Fruit fly (Drosophila melanogaster): Measurements from ENCODE around the gene Mitofilin.

Mitofilin gene

dm6 chr3R:22039480-22039879, 16.3 kb upstream of the Mitofilin start (continued):
- TF ChIP-seq dsx (GFP tag; optimal IDR thresholded peaks at IDR 0.05; ENCODE audit: poor library complexity, severe bottlenecking) (peak; percentile 11), CG10631 (GFP tag; optimal IDR thresholded peaks at IDR 0.05) (no peak), CG32006 (GFP tag; optimal IDR thresholded peaks at IDR 0.05) (peak; percentile 86), CG9139 (GFP tag; optimal IDR thresholded peaks at IDR 0.05) (no peak), CG11294 (GFP tag; IDR thresholded peaks at IDR 0.05) (peak; percentile 79), CG6163 (GFP tag; IDR thresholded peaks at IDR 0.05) (peak; percentile 90), Ets96B (tag; optimal IDR thresholded peaks at IDR 0.05) (peak; percentile 42)

DNA sequence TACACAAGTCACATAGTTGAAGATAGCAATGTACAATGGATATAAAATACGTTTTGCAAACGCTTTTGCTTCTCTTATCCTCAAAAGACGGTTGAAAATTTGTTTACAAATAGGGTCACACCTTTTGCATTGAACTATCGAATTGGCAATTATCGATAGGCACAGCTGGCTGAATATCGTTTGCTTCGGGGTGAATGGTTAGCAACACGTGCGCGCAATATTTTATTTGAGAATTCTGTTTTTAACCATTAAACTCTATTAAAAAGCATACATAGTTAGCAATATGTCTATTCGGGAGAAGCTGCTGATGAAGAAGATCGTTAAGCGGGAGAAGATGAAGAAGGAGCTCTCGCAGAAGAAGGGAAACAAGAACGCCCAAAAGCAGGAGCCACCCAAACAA, 12.4 kb upstream of the Mitofilin start:
- TF ChIP-seq CG1621 (tag; optimal IDR thresholded peaks at IDR 0.05) (no peak), CG8632 (GFP tag; optimal IDR thresholded peaks at IDR 0.05) (no peak), svp (GFP tag) (no peak), Blimp-1 (GFP tag; optimal IDR thresholded peaks at IDR 0.05) (no peak)

- TF ChIP-seq esn (GFP tag; optimal IDR thresholded peaks at IDR 0.05) (peak; percentile 30), fd85E (GFP tag; optimal IDR thresholded peaks at IDR 0.05) (no peak), Eip78C (GFP tag) (peak; percentile 70)
These were observed 11.1 kb upstream of the Mitofilin start, which contains the start of the genes CG45099, CG6015, pit and Fadd for dm6 chr3R:22034160-22034742. CG45099 (minus strand) TSS chr3R:22034286. CG6015 (minus strand) TSS chr3R:22034286. pit (plus strand) TSS chr3R:22034298. Fadd (plus strand) TSS chr3R:22034455.

dm6 chr3R:22031738-22032137, 8.6 kb upstream of the Mitofilin start, which contains the start of gene CG13409:
CG13409 (minus strand) TSS chr3R:22031900.
- TF ChIP-seq CG6792 (GFP tag; optimal IDR thresholded peaks at IDR 0.05): no peak
- no peak for TF ChIP-seq CG16779 (tag; optimal IDR thresholded peaks at IDR 0.05)

dm6 chr3R:22027743-22028099, 4.6 kb upstream of the Mitofilin start:
- no peak for TF ChIP-seq acj6 (GFP tag; optimal IDR thresholded peaks at IDR 0.05)
- TF ChIP-seq Sox15 (GFP tag; optimal IDR thresholded peaks at IDR 0.05): no peak
- no peak for TF ChIP-seq dsx (GFP tag; optimal IDR thresholded peaks at IDR 0.05; ENCODE audit: poor library complexity, severe bottlenecking)
- no peak for TF ChIP-seq Lpt (GFP tag; optimal IDR thresholded peaks at IDR 0.05)
- TF ChIP-seq CG9139 (GFP tag; optimal IDR thresholded peaks at IDR 0.05): no peak
- no peak for TF ChIP-seq Ets96B (tag; optimal IDR thresholded peaks at IDR 0.05)
- TF ChIP-seq fd59A (GFP tag; optimal IDR thresholded peaks at IDR 0.05): no peak
- TF ChIP-seq Met (GFP tag; optimal IDR thresholded peaks at IDR 0.05): no peak
- no peak for TF ChIP-seq spab (GFP tag; optimal IDR thresholded peaks at IDR 0.05)
- TF ChIP-seq Smox (GFP tag; optimal IDR thresholded peaks at IDR 0.05): no peak
- TF ChIP-seq CG6163 (GFP tag; IDR thresholded peaks at IDR 0.05): no peak
- no peak for TF ChIP-seq dac (GFP tag; optimal IDR thresholded peaks at IDR 0.05)
- no peak for TF ChIP-seq vri (GFP tag; optimal IDR thresholded peaks at IDR 0.05)
- no peak for TF ChIP-seq Hr39 (GFP tag; optimal IDR thresholded peaks at IDR 0.05)
- no peak for TF ChIP-seq fkh (GFP tag; optimal IDR thresholded peaks at IDR 0.05)
- no peak for TF ChIP-seq CG3032 (tag; optimal IDR thresholded peaks at IDR 0.05)

DNA sequence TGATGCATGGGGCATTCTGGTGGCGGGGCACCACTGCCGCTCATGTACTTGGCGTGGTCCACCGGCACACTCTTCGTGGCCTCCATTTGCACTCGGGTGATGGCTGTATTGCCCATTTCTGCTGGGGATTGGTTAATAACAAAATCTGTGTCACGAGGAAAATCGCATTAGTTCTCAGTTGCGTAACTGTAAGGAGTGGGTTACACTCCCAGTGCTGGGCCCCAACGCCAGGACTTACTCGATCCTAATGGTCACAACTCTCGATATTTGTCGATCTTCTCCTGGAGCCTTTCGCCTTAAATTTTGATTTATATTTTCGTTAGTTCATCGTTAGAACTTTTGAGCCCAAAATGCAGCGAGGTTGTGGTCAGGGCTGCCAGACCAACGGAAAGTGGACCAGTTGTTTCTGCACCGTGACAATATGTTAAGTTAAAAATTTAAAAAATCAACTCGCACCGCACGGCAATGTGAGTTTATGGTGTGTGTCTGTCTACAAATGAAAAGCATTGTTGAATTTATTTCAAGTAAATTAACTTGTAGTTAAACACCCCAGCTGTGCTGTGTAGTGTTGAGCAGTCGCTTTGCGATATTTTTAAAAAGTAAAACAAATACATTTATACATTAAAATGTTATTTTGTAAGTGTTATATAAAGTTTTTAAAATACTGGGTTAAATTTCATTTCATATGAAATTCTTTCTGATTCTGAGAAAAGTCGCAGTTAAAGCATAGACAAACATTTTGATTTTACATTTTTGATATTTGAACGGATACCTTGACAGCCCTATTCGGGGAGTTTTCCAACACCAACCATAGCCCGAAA, 4.0 kb upstream of the Mitofilin start, which contains the start of the genes Cchl and ND-42:
Gene Cchl (minus strand): TSS at position 559 of the 821 bp plus-strand sequence.
Gene ND-42 (plus strand): TSS at position 788 of the 821 bp plus-strand sequence.
- TF ChIP-seq Sox15 (GFP tag; optimal IDR thresholded peaks at IDR 0.05) (peak; percentile 69), CG8632 (GFP tag; optimal IDR thresholded peaks at IDR 0.05) (peak; percentile 75), Blimp-1 (GFP tag; optimal IDR thresholded peaks at IDR 0.05) (no peak), CG15336 (GFP tag; IDR thresholded peaks at IDR 0.05) (peak; percentile 64), achi (GFP tag; optimal IDR thresholded peaks at IDR 0.05) (peak; percentile 80), fkh (GFP tag; optimal IDR thresholded peaks at IDR 0.05) (no peak), CG34406 (GFP tag; optimal IDR thresholded peaks at IDR 0.05) (peak; percentile 80), CG6808 (GFP tag; optimal IDR thresholded peaks at IDR 0.05) (peak; percentile 77), esn (GFP tag; optimal IDR thresholded peaks at IDR 0.05) (peak; percentile 88), Gug (GFP tag; IDR thresholded peaks at IDR 0.05) (peak; percentile 48), Hr38 (GFP tag; optimal IDR thresholded peaks at IDR 0.05) (peak; percentile 54), Met (GFP tag; optimal IDR thresholded peaks at IDR 0.05) (no peak), CG11294 (GFP tag; IDR thresholded peaks at IDR 0.05) (peak; percentile 50; the same call in 1 of the 2 replicates), svp (GFP tag) (no peak), dsx (GFP tag; optimal IDR thresholded peaks at IDR 0.05; ENCODE audit: poor library complexity, severe bottlenecking) (peak; percentile 51), Ets96B (tag; optimal IDR thresholded peaks at IDR 0.05) (peak; percentile 71), CG10631 (GFP tag; optimal IDR thresholded peaks at IDR 0.05) (peak; percentile 87), net (GFP tag; optimal IDR thresholded peaks at IDR 0.05) (peak; percentile 82), pdm3 (GFP tag; optimal IDR thresholded peaks at IDR 0.05) (peak; percentile 80), lz (GFP tag; optimal IDR thresholded peaks at IDR 0.05) (peak; percentile 79), CG7368 (GFP tag; optimal IDR thresholded peaks at IDR 0.05) (peak; percentile 61)

All from whole organism, prepupa.